Fruit fly (Drosophila melanogaster) whole organism, pupa: Measurements from ENCODE around the gene CG1542.

Experiments
- CG10348 ChIP-seq: fragments of 200-800 bp; sonication (Bioruptor generic); IDR thresholded peaks from 2 replicates; pipeline ENCODE4 v1.3.6; 2022; ENCODE audit warnings: missing biosample characterization, missing genetic modification characterization
- CG12605 ChIP-seq: fragments of 200-800 bp; sonication (Bioruptor generic); IDR thresholded peaks from 2 replicates; pipeline ENCODE4 v1.3.6; 2022; ENCODE audit warnings: missing biosample characterization, missing genetic modification characterization
- CG13204 ChIP-seq: fragments of 200-800 bp; sonication (Bioruptor generic); optimal IDR thresholded peaks from 2 replicates; lab custom pipeline; 2018; ENCODE audit warnings: missing biosample characterization, mild to moderate bottlenecking, missing genetic modification characterization, moderate library complexity
- CG14655 ChIP-seq: fragments of 200-800 bp; sonication (Bioruptor generic); optimal IDR thresholded peaks from 3 replicates; lab custom pipeline; 2017; ENCODE audit warnings: mild to moderate bottlenecking, missing biosample characterization, missing genetic modification reagents, missing genetic modification characterization
- CG15710 ChIP-seq: fragments of 200-800 bp; sonication (Bioruptor generic); optimal IDR thresholded peaks from 2 replicates; lab custom pipeline; 2018; ENCODE audit warnings: missing biosample characterization, mild to moderate bottlenecking, missing genetic modification characterization, moderate library complexity
- CG17806 ChIP-seq: fragments of 200-800 bp; sonication (Bioruptor generic); optimal IDR thresholded peaks from 2 replicates; lab custom pipeline; 2018; ENCODE audit warnings: missing biosample characterization, mild to moderate bottlenecking, missing genetic modification characterization, moderate library complexity
- CG32121 ChIP-seq: fragments of 200-800 bp; sonication (Bioruptor generic); IDR thresholded peaks from 2 replicates; pipeline ENCODE4 v1.3.6; 2022; ENCODE audit warnings: missing biosample characterization, missing genetic modification characterization
- CG34367 ChIP-seq: fragments of 200-800 bp; sonication (Bioruptor generic); optimal IDR thresholded peaks from 2 replicates; lab custom pipeline; 2018; ENCODE audit warnings: missing biosample characterization, mild to moderate bottlenecking, missing genetic modification characterization
- CG4496 ChIP-seq: fragments of 200-800 bp; sonication (Bioruptor generic); IDR thresholded peaks from 3 replicates; pipeline ENCODE4 v1.3.6; 2022; ENCODE audit warnings: missing biosample characterization, missing genetic modification characterization
- CG8159 ChIP-seq: fragments of 200-800 bp; sonication (Bioruptor generic); optimal IDR thresholded peaks from 3 replicates; lab custom pipeline; 2018; ENCODE audit warnings: missing biosample characterization, mild to moderate bottlenecking, missing genetic modification characterization, moderate library complexity
- CG8301 ChIP-seq: fragments of 200-800 bp; sonication (Bioruptor generic); optimal IDR thresholded peaks from 2 replicates; lab custom pipeline; 2018; ENCODE audit warnings: missing biosample characterization, mild to moderate bottlenecking, missing genetic modification characterization
- CG9948 ChIP-seq: fragments of 200-800 bp; sonication (Bioruptor generic); optimal IDR thresholded peaks from 2 replicates; lab custom pipeline; 2018; ENCODE audit warnings: missing biosample characterization, mild to moderate bottlenecking, missing genetic modification characterization, moderate library complexity
- D1 ChIP-seq: fragments of 200-800 bp; sonication (Bioruptor generic); optimal IDR thresholded peaks from 2 replicates; lab custom pipeline; 2018; ENCODE audit warnings: missing biosample characterization, mild to moderate bottlenecking, missing genetic modification characterization, moderate library complexity
- EcR ChIP-seq: fragments of 200-800 bp; sonication (Bioruptor generic); optimal IDR thresholded peaks from 3 replicates; lab custom pipeline; 2019; ENCODE audit warnings: missing biosample characterization, missing genetic modification characterization, mild to moderate bottlenecking, moderate library complexity, missing genetic modification reagents
- Ets98B ChIP-seq: fragments of 200-800 bp; sonication (Bioruptor generic); IDR thresholded peaks from 2 replicates; pipeline ENCODE4 v1.3.6; 2022; ENCODE audit warnings: missing biosample characterization, missing genetic modification characterization
- Pif1A ChIP-seq: fragments of 200-800 bp; sonication (Bioruptor generic); optimal IDR thresholded peaks from 3 replicates; lab custom pipeline; 2016; ENCODE audit warnings: missing biosample characterization, missing genetic modification characterization
- Pif1B ChIP-seq: fragments of 200-800 bp; sonication (Bioruptor generic); optimal IDR thresholded peaks from 3 replicates; lab custom pipeline; 2016; ENCODE audit warnings: missing biosample characterization, missing genetic modification characterization
- Snoo ChIP-seq: fragments of 200-800 bp; sonication (Bioruptor generic); optimal IDR thresholded peaks from 3 replicates; lab custom pipeline; 2017; ENCODE audit warnings: missing biosample characterization, mild to moderate bottlenecking, missing genetic modification characterization, inconsistent platforms
- fd96Ca ChIP-seq: fragments of 200-800 bp; sonication (Bioruptor generic); IDR thresholded peaks from 3 replicates; pipeline ENCODE4 v1.3.6; 2022; ENCODE audit warnings: missing biosample characterization, missing genetic modification characterization
- gl ChIP-seq: fragments of 200-800 bp; sonication (Bioruptor generic); optimal IDR thresholded peaks from 2 replicates; lab custom pipeline; 2018; ENCODE audit warnings: missing biosample characterization, mild to moderate bottlenecking, missing genetic modification characterization
- rn ChIP-seq: fragments of 200-800 bp; sonication (Bioruptor generic); IDR thresholded peaks from 2 replicates; pipeline ENCODE4 v1.3.6; 2022; ENCODE audit warnings: missing biosample characterization, missing genetic modification characterization

The CG1542 gene

DNA sequence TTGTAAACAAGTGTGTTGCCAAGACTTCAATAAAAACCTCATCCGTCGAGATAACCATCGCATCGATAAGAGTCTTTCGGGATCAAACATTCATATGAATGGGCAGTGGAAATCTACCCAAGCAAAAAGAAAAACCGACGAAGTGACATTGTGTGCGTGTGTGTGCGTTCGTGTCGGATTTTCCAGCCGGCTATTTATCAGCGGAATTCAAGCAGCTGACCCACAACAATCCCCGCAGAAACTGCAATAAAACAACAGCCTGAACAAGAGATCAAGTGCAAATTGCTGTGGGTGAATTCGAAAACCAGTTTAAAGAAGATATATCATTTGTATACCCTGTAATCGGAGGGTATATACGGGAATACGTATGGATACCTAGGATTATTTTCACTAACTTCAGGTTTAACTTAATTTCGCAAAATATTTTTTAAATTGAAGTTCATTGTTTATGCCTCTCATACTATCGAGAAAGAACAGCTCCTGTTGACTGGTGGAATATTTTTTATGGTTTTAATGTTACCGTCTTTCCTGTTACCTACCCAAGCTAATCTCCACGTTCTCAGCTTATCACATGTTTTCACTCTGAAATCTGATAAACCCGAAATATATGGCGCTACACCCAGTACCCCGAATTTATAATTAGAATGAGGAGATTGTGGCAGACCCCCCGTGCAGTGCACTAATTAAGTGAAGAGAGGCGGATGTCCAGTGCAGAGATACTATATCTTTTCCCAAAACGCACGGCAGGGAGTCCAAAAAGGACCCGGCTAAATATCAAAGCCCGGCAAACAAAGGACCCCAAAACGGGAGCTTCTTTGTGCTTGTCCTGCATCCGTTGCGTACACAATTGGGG is 15.9 kb upstream of the CG1542 start:
- no peak for TF ChIP-seq CG9948 (tag; lab: Kevin White, UChicago)
- no peak for TF ChIP-seq gl (tag; lab: Kevin White, UChicago)
- TF ChIP-seq CG14655 (GFP tag; lab: Kevin White, UChicago), result peak; percentile 9
- TF ChIP-seq Pif1A (GFP tag; lab: Kevin White, UChicago), result peak; percentile 2
- TF ChIP-seq CG4496 (GFP tag; lab: Robert Waterston, UW), result 0 out of 3 replicates have a peak, but pooled peaks have one; percentile 33
- TF ChIP-seq CG17806 (tag; lab: Kevin White, UChicago), result no peak

DNA sequence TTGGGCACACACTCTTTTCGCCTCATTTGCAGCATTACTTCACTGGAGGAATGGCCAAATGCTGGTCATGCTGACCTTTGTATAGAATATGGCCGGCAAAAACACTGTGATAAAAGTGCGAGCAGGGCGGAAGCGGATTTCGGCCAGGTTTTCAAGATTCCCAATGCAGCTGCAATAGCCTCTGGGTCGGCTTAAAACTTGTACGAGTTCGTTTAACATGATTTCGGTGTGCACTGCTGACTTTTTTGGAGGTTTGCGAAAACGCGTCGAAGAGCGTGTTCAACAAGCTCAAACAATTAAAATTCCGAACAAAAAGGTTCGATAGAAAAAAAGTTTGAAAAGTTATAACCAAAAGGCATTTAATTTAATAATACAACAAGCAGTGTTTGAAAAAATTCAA is 2.6 kb upstream of the CG1542 start, which contains the start of gene chp:
Gene chp (minus strand): TSS at position 101 of the 400 bp plus-strand sequence.
- TF ChIP-seq EcR (GFP tag; lab: Kevin White, UChicago) (no peak), CG8301 (tag; lab: Kevin White, UChicago) (no peak), Pif1B (GFP tag; lab: Kevin White, UChicago) (no peak), Pif1A (GFP tag; lab: Kevin White, UChicago) (no peak), gl (tag; lab: Kevin White, UChicago) (no peak)

DNA sequence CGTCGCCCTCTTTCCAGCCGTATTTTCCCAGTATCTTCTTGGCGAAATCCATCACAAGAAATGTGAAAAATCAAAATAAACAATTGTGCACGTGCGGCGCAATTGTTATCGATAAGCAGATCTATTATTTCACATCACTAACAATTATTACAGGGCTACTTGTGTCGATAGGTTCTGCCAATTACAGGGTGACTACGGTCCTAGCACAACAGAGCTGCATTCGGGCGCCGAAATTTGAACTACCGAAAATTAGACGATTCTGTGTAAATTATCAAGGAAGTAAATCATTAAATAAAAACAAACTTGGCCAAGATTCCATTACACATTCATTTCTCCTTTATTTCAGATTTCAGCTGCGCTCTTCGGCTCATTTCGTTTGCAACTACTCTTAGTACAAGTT is 2.6 kb downstream of the CG1542 start, which contains the start of gene CG15561:
Gene CG15561 (minus strand): TSS at position 113 of the 400 bp plus-strand sequence.
- TF ChIP-seq CG13204 (GFP tag; lab: Kevin White, UChicago), result no peak
- TF ChIP-seq CG32121 (GFP tag; lab: Robert Waterston, UW), result no peak
- no peak for TF ChIP-seq Snoo (tag; lab: Kevin White, UChicago)
- TF ChIP-seq CG15710 (tag; lab: Kevin White, UChicago), result no peak
- no peak for TF ChIP-seq rn (GFP tag; lab: Robert Waterston, UW)
- no peak for TF ChIP-seq CG34367
- TF ChIP-seq CG4496 (GFP tag; lab: Robert Waterston, UW), result no peak
- TF ChIP-seq EcR (GFP tag; lab: Kevin White, UChicago), result no peak
- TF ChIP-seq CG8159 (tag; lab: Kevin White, UChicago), result no peak
- no peak for TF ChIP-seq Pif1B (GFP tag; lab: Kevin White, UChicago)
- TF ChIP-seq fd96Ca (GFP tag; lab: Robert Waterston, UW), result no peak
- no peak for TF ChIP-seq CG8301 (tag; lab: Kevin White, UChicago)
- no peak for TF ChIP-seq CG10348 (GFP tag; lab: Robert Waterston, UW)
- no peak for TF ChIP-seq D1 (tag; lab: Kevin White, UChicago)
- no peak for TF ChIP-seq CG9948 (tag; lab: Kevin White, UChicago)
- TF ChIP-seq CG14655 (GFP tag; lab: Kevin White, UChicago), result no peak
- TF ChIP-seq CG12605 (GFP tag; lab: Robert Waterston, UW), result no peak
- no peak for TF ChIP-seq gl (tag; lab: Kevin White, UChicago)
- TF ChIP-seq Ets98B (GFP tag; lab: Robert Waterston, UW), result no peak
- TF ChIP-seq Pif1A (GFP tag; lab: Kevin White, UChicago), result no peak

DNA sequence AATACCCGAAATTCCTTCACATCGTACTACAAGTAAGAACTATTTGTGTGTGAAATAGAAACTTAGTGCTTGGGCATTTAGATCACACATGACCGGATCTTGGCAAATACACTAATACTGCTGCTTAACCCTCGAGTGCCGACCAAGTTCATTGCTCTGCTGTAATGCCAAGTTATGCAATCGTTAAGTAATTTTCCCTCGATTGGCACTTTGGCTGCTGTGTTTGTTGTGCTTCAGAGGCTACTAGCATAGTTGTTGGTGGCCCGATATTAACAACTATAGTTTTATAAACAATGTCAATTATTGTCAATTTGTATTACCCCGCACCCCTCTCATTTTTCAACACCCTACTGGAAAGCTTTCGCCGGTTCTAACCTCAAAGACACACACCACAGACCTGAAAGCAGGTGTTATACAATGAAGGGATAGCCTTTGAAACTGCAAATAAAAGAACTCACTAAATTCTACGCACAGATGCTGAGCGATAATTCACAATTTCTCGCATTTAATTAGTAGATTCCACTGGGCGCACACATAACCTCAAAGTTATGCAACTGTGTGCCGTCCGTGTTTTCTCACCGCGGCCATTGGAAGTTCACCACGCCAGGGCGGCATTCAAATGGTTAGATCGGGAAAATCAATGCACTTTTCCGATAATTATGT is 5.1 kb downstream of the CG1542 start:
- TF ChIP-seq EcR (GFP tag; lab: Kevin White, UChicago) (peak; percentile 85), CG9948 (tag; lab: Kevin White, UChicago) (no peak), CG8159 (tag; lab: Kevin White, UChicago) (no peak), Pif1B (GFP tag; lab: Kevin White, UChicago) (no peak), fd96Ca (GFP tag; lab: Robert Waterston, UW) (no peak), CG8301 (tag; lab: Kevin White, UChicago) (no peak), CG10348 (GFP tag; lab: Robert Waterston, UW) (no peak), CG12605 (GFP tag; lab: Robert Waterston, UW) (no peak)
- TF ChIP-seq, all 21 proteins: peak for 1

DNA sequence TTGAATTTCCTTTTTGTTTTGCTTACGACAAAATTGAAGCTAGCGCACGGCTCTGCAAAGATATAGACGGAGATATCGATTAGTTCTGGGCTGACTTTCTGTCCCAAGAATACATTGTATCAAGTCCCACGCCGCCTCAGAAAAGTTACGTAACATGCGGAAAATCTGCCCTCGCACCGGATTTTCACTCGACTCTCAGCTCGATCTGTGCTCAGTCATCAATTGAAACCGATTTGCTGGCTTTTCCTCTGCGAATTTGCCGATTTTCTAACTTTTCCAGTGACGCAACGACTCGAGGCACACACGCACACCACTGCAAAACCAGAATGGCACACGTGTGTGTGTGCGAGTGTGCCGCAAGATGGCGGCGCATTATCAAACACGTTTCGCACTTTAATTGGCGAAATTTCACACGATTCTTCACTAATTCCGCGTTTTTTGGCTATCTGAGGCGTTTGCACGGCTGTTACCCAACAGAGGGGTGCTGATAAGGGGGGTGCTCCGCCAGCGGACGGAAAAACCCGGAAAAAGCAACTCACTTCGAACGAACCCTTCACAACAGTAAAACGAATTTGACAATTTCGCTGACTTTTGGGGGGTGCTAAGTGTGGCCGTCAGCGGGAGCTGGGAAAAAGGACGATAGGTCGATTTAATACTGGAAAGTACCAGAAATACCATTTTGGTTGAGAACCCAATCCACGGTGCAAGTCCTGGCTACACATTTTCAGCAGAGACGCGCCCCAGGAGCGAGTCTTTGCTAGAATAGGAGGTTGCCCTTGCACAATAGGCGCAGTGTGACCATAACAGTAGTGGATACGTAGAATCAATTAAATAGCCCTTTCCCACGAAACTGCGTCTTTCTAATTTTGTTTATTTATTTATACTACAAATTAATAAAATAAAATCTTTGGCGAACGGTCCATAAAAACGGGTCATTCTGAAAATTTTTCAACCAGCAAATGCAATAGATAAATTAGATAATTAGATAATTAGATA is 6.0 kb downstream of the CG1542 start, which contains the start of gene ATPsynC:
Gene ATPsynC (minus strand): TSS at position 634 of the 996 bp plus-strand sequence.
- TF ChIP-seq fd96Ca (GFP tag; lab: Robert Waterston, UW), result no peak
- no peak for TF ChIP-seq CG34367
- peak; percentile 11 for TF ChIP-seq CG8159 (tag; lab: Kevin White, UChicago)
- no peak for TF ChIP-seq rn (GFP tag; lab: Robert Waterston, UW)
- peak; percentile 10 for TF ChIP-seq CG17806 (tag; lab: Kevin White, UChicago)
- TF ChIP-seq Pif1A (GFP tag; lab: Kevin White, UChicago), result no peak
- TF ChIP-seq CG10348 (GFP tag; lab: Robert Waterston, UW), result no peak
- peak; percentile 28 for TF ChIP-seq Snoo (tag; lab: Kevin White, UChicago)
- no peak for TF ChIP-seq D1 (tag; lab: Kevin White, UChicago)
- no peak for TF ChIP-seq Ets98B (GFP tag; lab: Robert Waterston, UW)
- TF ChIP-seq CG13204 (GFP tag; lab: Kevin White, UChicago), result no peak
- no peak for TF ChIP-seq Pif1B (GFP tag; lab: Kevin White, UChicago)
- TF ChIP-seq EcR (GFP tag; lab: Kevin White, UChicago), result peak; percentile 60
- TF ChIP-seq CG32121 (GFP tag; lab: Robert Waterston, UW), result no peak
- TF ChIP-seq CG12605 (GFP tag; lab: Robert Waterston, UW), result no peak
- TF ChIP-seq CG15710 (tag; lab: Kevin White, UChicago), result no peak
